Worm (Caenorhabditis elegans) whole organism, L1 larva: ENCODE results near the gene C14B1.3.

Source experiments
- C04F5.9 ChIP-seq: sonication (generic microtip); optimal IDR thresholded peaks from 2 replicates; lab custom pipeline; 2016; ENCODE audit warnings: missing genetic modification characterization, missing compliant biosample characterization
- F16B12.6 ChIP-seq: fragments of 150-350 bp; optimal IDR thresholded peaks from 2 replicates; lab custom pipeline; 2014; ENCODE audit warnings: missing biosample characterization, missing genetic modification characterization
- Y116A8C.19 ChIP-seq: sonication (generic microtip); optimal IDR thresholded peaks from 2 replicates; lab custom pipeline; 2016; ENCODE audit warnings: missing compliant biosample characterization, missing genetic modification characterization, borderline replicate concordance
- ama-1 ChIP-seq: fragments of 150-350 bp; optimal IDR thresholded peaks from 2 replicates; lab custom pipeline; 2014
- blmp-1 ChIP-seq: fragments of 150-350 bp; optimal IDR thresholded peaks from 2 replicates; lab custom pipeline; 2014; ENCODE audit warnings: missing biosample characterization, missing genetic modification characterization
- ceh-63 ChIP-seq: fragments of 200-800 bp; sonication (Bioruptor generic); optimal IDR thresholded peaks from 2 replicates; lab custom pipeline; 2018; ENCODE audit warnings: mild to moderate bottlenecking, missing genetic modification characterization, missing compliant biosample characterization
- ceh-88 ChIP-seq: fragments of 200-800 bp; sonication (Bioruptor generic); IDR thresholded peaks from 2 replicates; pipeline ENCODE4 v1.3.6; 2022; ENCODE audit warnings: missing genetic modification characterization, missing compliant biosample characterization
- ceh-90 ChIP-seq: sonication (generic microtip); optimal IDR thresholded peaks from 2 replicates; lab custom pipeline; 2016; ENCODE audit warnings: missing genetic modification characterization, missing compliant biosample characterization
- ces-1 ChIP-seq: fragments of 150-350 bp; optimal IDR thresholded peaks from 2 replicates; lab custom pipeline; 2014; ENCODE audit warnings: missing biosample characterization, missing genetic modification reagents, missing genetic modification characterization
- dpl-1 ChIP-seq, 3 experiments: fragments of 150-350 bp in 2 of 3; sonication (generic microtip) in 1 of 3; optimal IDR thresholded peaks; 2 replicates each; lab custom pipeline; 2014 to 2017; ENCODE audit warnings: missing biosample characterization in 3 of 3, missing genetic modification characterization in 3 of 3, missing genetic modification reagents in 3 of 3
- egl-27 ChIP-seq, 2 experiments: fragments of 150-350 bp in 1 of 2; sonication (generic microtip); optimal IDR thresholded peaks; 3 replicates each; lab custom pipeline; 2017 to 2018; ENCODE audit warnings: missing biosample characterization in 2 of 2, missing genetic modification characterization in 2 of 2, missing genetic modification reagents in 2 of 2
- elt-2 ChIP-seq: sonication (generic microtip); optimal IDR thresholded peaks from 2 replicates; lab custom pipeline; 2016; ENCODE audit warnings: missing genetic modification characterization, mild to moderate bottlenecking, inconsistent platforms, missing compliant biosample characterization, missing genetic modification reagents
- ets-5 ChIP-seq: fragments of 200-800 bp; sonication (Bioruptor generic); IDR thresholded peaks from 2 replicates; pipeline ENCODE4 v1.3.6; 2022; ENCODE audit warnings: missing genetic modification characterization, missing compliant biosample characterization
- fkh-4 ChIP-seq: sonication (generic microtip); optimal IDR thresholded peaks from 2 replicates; lab custom pipeline; 2016; ENCODE audit warnings: missing compliant biosample characterization, missing genetic modification characterization, borderline replicate concordance
- fkh-8 ChIP-seq: sonication (generic microtip); optimal IDR thresholded peaks from 2 replicates; lab custom pipeline; 2016; ENCODE audit warnings: mild to moderate bottlenecking, missing genetic modification characterization, missing compliant biosample characterization
- fos-1 ChIP-seq: fragments of 150-350 bp; optimal IDR thresholded peaks from 2 replicates; lab custom pipeline; 2014; ENCODE audit warnings: missing biosample characterization, missing genetic modification characterization
- grh-1 ChIP-seq: fragments of 200-800 bp; sonication (Bioruptor generic); IDR thresholded peaks from 2 replicates; pipeline ENCODE4 v1.3.6; 2022; ENCODE audit warnings: missing genetic modification reagents, missing genetic modification characterization, missing compliant biosample characterization
- hlh-4 ChIP-seq: sonication (generic microtip); optimal IDR thresholded peaks from 2 replicates; lab custom pipeline; 2016; ENCODE audit warnings: mild to moderate bottlenecking, missing genetic modification characterization, missing compliant biosample characterization
- hpl-2 ChIP-seq: fragments of 150-350 bp; optimal IDR thresholded peaks from 2 replicates; lab custom pipeline; 2014; ENCODE audit warnings: missing biosample characterization, missing genetic modification reagents, missing genetic modification characterization
- irx-1 ChIP-seq: sonication (generic microtip); optimal IDR thresholded peaks from 2 replicates; lab custom pipeline; 2016; ENCODE audit warnings: missing genetic modification characterization, missing compliant biosample characterization
- jun-1 ChIP-seq: fragments of 150-350 bp; optimal IDR thresholded peaks from 2 replicates; lab custom pipeline; 2014; ENCODE audit warnings: missing biosample characterization, missing genetic modification reagents, missing genetic modification characterization
- lin-14 ChIP-seq: fragments of 200-800 bp; sonication (Bioruptor generic); optimal IDR thresholded peaks from 2 replicates; lab custom pipeline; 2018; ENCODE audit warnings: mild to moderate bottlenecking, missing genetic modification characterization, moderate library complexity, missing compliant biosample characterization
- lin-35 ChIP-seq, 2 experiments: fragments of 150-350 bp; optimal IDR thresholded peaks; 2 replicates each; lab custom pipeline; 2014; ENCODE audit warnings: missing biosample characterization in 2 of 2, missing genetic modification characterization in 2 of 2, missing genetic modification reagents in 2 of 2
- lin-39 ChIP-seq: fragments of 150-350 bp; optimal IDR thresholded peaks from 2 replicates; lab custom pipeline; 2014; ENCODE audit warnings: missing biosample characterization, missing genetic modification reagents, missing genetic modification characterization
- lsy-2 ChIP-seq, 2 experiments: fragments of 150-350 bp; optimal IDR thresholded peaks; 2 replicates each; lab custom pipeline; 2014; ENCODE audit warnings: missing biosample characterization in 2 of 2, missing genetic modification characterization in 2 of 2
- mab-9 ChIP-seq: fragments of 200-800 bp; sonication (Bioruptor generic); IDR thresholded peaks from 2 replicates; pipeline ENCODE4 v1.3.6; 2022; ENCODE audit warnings: missing genetic modification reagents, missing genetic modification characterization, missing compliant biosample characterization
- mef-2 ChIP-seq: fragments of 150-350 bp; optimal IDR thresholded peaks from 2 replicates; lab custom pipeline; 2014; ENCODE audit warnings: missing biosample characterization, missing genetic modification characterization
- nhr-19 ChIP-seq: fragments of 200-800 bp; sonication (Bioruptor generic); conservative IDR thresholded peaks from 2 replicates; pipeline ENCODE4 v1.3.6; 2022; ENCODE audit warnings: missing genetic modification characterization, missing compliant biosample characterization
- nhr-47 ChIP-seq: sonication (generic microtip); optimal IDR thresholded peaks from 2 replicates; lab custom pipeline; 2016; ENCODE audit warnings: mild to moderate bottlenecking, missing genetic modification characterization, moderate library complexity, missing compliant biosample characterization
- nhr-71 ChIP-seq: sonication (generic microtip); optimal IDR thresholded peaks from 2 replicates; lab custom pipeline; 2016; ENCODE audit warnings: mild to moderate bottlenecking, missing genetic modification characterization, moderate library complexity, missing compliant biosample characterization
- nhr-76 ChIP-seq: sonication (generic microtip); optimal IDR thresholded peaks from 2 replicates; lab custom pipeline; 2017; ENCODE audit warnings: missing biosample characterization, missing genetic modification characterization
- nhr-77 ChIP-seq: fragments of 150-350 bp; optimal IDR thresholded peaks from 2 replicates; lab custom pipeline; 2014; ENCODE audit warnings: missing biosample characterization, missing genetic modification characterization
- nhr-84 ChIP-seq: sonication (generic microtip); optimal IDR thresholded peaks from 2 replicates; lab custom pipeline; 2017; ENCODE audit warnings: missing biosample characterization, missing genetic modification characterization
- pag-3 ChIP-seq: sonication (generic microtip); optimal IDR thresholded peaks from 2 replicates; lab custom pipeline; 2017; ENCODE audit warnings: missing genetic modification characterization, mild to moderate bottlenecking, missing compliant biosample characterization, antibody characterized with exemption, borderline replicate concordance; ENCODE audit not compliant: insufficient read depth
- pqm-1 ChIP-seq: sonication (generic microtip); optimal IDR thresholded peaks from 3 replicates; lab custom pipeline; 2017; ENCODE audit warnings: missing biosample characterization, missing genetic modification characterization
- rnt-1 ChIP-seq: sonication (generic microtip); optimal IDR thresholded peaks from 2 replicates; lab custom pipeline; 2016; ENCODE audit warnings: mild to moderate bottlenecking, missing genetic modification characterization, moderate library complexity, missing compliant biosample characterization
- snpc-4 ChIP-seq: fragments of 150-350 bp; optimal IDR thresholded peaks from 2 replicates; lab custom pipeline; 2014; ENCODE audit warnings: missing biosample characterization, missing genetic modification characterization
- snu-23 ChIP-seq: sonication (generic microtip); optimal IDR thresholded peaks from 2 replicates; lab custom pipeline; 2016; ENCODE audit warnings: missing genetic modification characterization, missing compliant biosample characterization
- sox-4 ChIP-seq: sonication (generic microtip); optimal IDR thresholded peaks from 2 replicates; lab custom pipeline; 2016; ENCODE audit warnings: missing genetic modification characterization, missing compliant biosample characterization
- sup-37 ChIP-seq: fragments of 200-800 bp; sonication (Bioruptor generic); optimal IDR thresholded peaks from 2 replicates; lab custom pipeline; 2018; ENCODE audit warnings: mild to moderate bottlenecking, missing genetic modification characterization, missing compliant biosample characterization
- swsn-7 ChIP-seq: sonication (generic microtip); optimal IDR thresholded peaks from 2 replicates; lab custom pipeline; 2016; ENCODE audit warnings: missing genetic modification characterization, missing compliant biosample characterization
- tbx-2 ChIP-seq: sonication (generic microtip); optimal IDR thresholded peaks from 2 replicates; lab custom pipeline; 2016; ENCODE audit warnings: missing genetic modification characterization, missing compliant biosample characterization
- tlp-1 ChIP-seq: fragments of 150-350 bp; optimal IDR thresholded peaks from 2 replicates; lab custom pipeline; 2014; ENCODE audit warnings: missing biosample characterization, missing genetic modification characterization
- unc-30 ChIP-seq: sonication (generic microtip); optimal IDR thresholded peaks from 2 replicates; lab custom pipeline; 2017; ENCODE audit warnings: missing biosample characterization, missing genetic modification characterization
- unc-62 ChIP-seq: fragments of 150-350 bp; optimal IDR thresholded peaks from 2 replicates; lab custom pipeline; 2014; ENCODE audit warnings: missing biosample characterization, missing genetic modification reagents, missing genetic modification characterization
- unc-98 ChIP-seq: fragments of 200-800 bp; sonication (Bioruptor generic); IDR thresholded peaks from 2 replicates; pipeline ENCODE4 v1.3.6; 2022; ENCODE audit warnings: missing genetic modification characterization, missing compliant biosample characterization
- vab-15 ChIP-seq: sonication (generic microtip); optimal IDR thresholded peaks from 2 replicates; lab custom pipeline; 2017; ENCODE audit warnings: missing genotype, mild to moderate bottlenecking, missing genetic modification characterization, missing compliant biosample characterization
- ztf-11 ChIP-seq, 2 experiments: sonication (generic microtip); optimal IDR thresholded peaks; 2 replicates each; lab custom pipeline; 2016 to 2017; ENCODE audit warnings: missing genetic modification characterization in 2 of 2, missing biosample characterization in 1 of 2, missing compliant biosample characterization in 1 of 2

C14B1.3 gene

ce11 chrIII:3677378-3677777 is 26.0 kb upstream of the C14B1.3 start (continued):
- TF ChIP-seq hpl-2 (GFP tag; lab: Kevin White, UChicago) (no peak), unc-30 (tag; lab: Kevin White, UChicago) (no peak), ceh-90 (no peak), unc-62 (GFP tag; lab: Kevin White, UChicago) (no peak), dpl-1 (GFP tag; optimal IDR thresholded peaks at IDR 0.05; lab: Kevin White, UChicago) (peak; percentile 7 to 48 (median 27)), mab-9 (no peak), snpc-4 (no peak), fkh-4 (tag; lab: Kevin White, UChicago) (no peak), irx-1 (tag; lab: Kevin White, UChicago) (peak; percentile 42), nhr-84 (tag; lab: Kevin White, UChicago) (no peak), ceh-88 (no peak), ceh-63 (GFP tag; lab: Kevin White, UChicago) (no peak), lsy-2 (tag; optimal IDR thresholded peaks at IDR 0.05; lab: Kevin White, UChicago) (peak; percentile 63 to 73), unc-98 (GFP tag; lab: Robert Waterston, UW) (no peak), ama-1 (lab: Kevin White, UChicago) (no peak), vab-15 (tag; lab: Kevin White, UChicago) (no peak), ztf-11 (tag; optimal IDR thresholded peaks at IDR 0.05; lab: Kevin White, UChicago) (no peak), pqm-1 (tag; lab: Kevin White, UChicago) (no peak), sox-4 (no peak), mef-2 (tag; lab: Kevin White, UChicago) (peak; percentile 4), blmp-1 (tag; lab: Kevin White, UChicago) (no peak), nhr-71 (tag; lab: Kevin White, UChicago) (peak; percentile 78), nhr-19 (GFP tag; lab: Robert Waterston, UW) (peak; percentile 47), snu-23 (peak; percentile 68), fkh-8 (tag; lab: Kevin White, UChicago) (peak; percentile 65), lin-14 (GFP tag; lab: Kevin White, UChicago) (peak; percentile 89), nhr-76 (tag; lab: Kevin White, UChicago) (no peak), C04F5.9 (no peak), F16B12.6 (tag; lab: Kevin White, UChicago) (peak; percentile 35), sup-37 (GFP tag; lab: Kevin White, UChicago) (no peak), nhr-77 (tag; lab: Kevin White, UChicago) (peak; percentile 35), ets-5 (GFP tag; lab: Robert Waterston, UW) (no peak), ces-1 (GFP tag; lab: Kevin White, UChicago) (no peak), pag-3 (tag; lab: Kevin White, UChicago) (no peak), nhr-47 (peak; percentile 70), swsn-7 (peak; percentile 76), fos-1 (tag; lab: Kevin White, UChicago) (peak; percentile 25), egl-27 (tag; optimal IDR thresholded peaks at IDR 0.05; lab: Kevin White, UChicago) (no peak), tbx-2 (tag; lab: Kevin White, UChicago) (peak; percentile 60), elt-2 (no peak), Y116A8C.19 (tag; lab: Kevin White, UChicago) (no peak), lin-35 (GFP tag; optimal IDR thresholded peaks at IDR 0.05; lab: Kevin White, UChicago) (peak in 1 of 2 experiments; percentile 28), jun-1 (tag; lab: Kevin White, UChicago) (peak; percentile 24), grh-1 (GFP tag; lab: Robert Waterston, UW) (0 out of 2 replicates have a peak, but pooled peaks have one; percentile 6), lin-39 (tag; lab: Kevin White, UChicago) (no peak), rnt-1 (tag; lab: Kevin White, UChicago) (peak; percentile 79), tlp-1 (no peak), hlh-4 (tag; lab: Kevin White, UChicago) (no peak)
